Worm (Caenorhabditis elegans) whole organism, midembryonic: Measurements from ENCODE around the gene trf-1.

ENCODE experiments used
- T22C8.4 ChIP-seq: fragments of 200-800 bp; sonication (Bioruptor generic); IDR thresholded peaks from 2 replicates; pipeline ENCODE4 v1.3.6; 2022; ENCODE audit warnings: missing genetic modification characterization, missing compliant biosample characterization
- cog-1 ChIP-seq: sonication (generic microtip); optimal IDR thresholded peaks from 2 replicates; lab custom pipeline; 2016; ENCODE audit warnings: missing genetic modification characterization, missing compliant biosample characterization
- flt-1 ChIP-seq: fragments of 200-800 bp; sonication (Bioruptor generic); IDR thresholded peaks from 2 replicates; pipeline ENCODE4 v1.3.6; 2022; ENCODE audit warnings: missing genetic modification characterization, missing compliant biosample characterization
- klf-2 ChIP-seq: fragments of 200-800 bp; sonication (Bioruptor generic); conservative IDR thresholded peaks from 2 replicates; pipeline ENCODE4 v1.3.6; 2022; ENCODE audit warnings: missing genetic modification reagents, missing genetic modification characterization, missing compliant biosample characterization
- med-1 ChIP-seq: sonication (generic microtip); optimal IDR thresholded peaks from 2 replicates; lab custom pipeline; 2017; ENCODE audit warnings: missing genetic modification characterization, mild to moderate bottlenecking, missing compliant biosample characterization, antibody characterized with exemption, missing genetic modification reagents; ENCODE audit not compliant: insufficient read depth
- ref-1 ChIP-seq: fragments of 200-800 bp; sonication (Bioruptor generic); conservative IDR thresholded peaks from 2 replicates; pipeline ENCODE4 v1.3.6; 2022; ENCODE audit warnings: missing genetic modification reagents, missing genetic modification characterization, missing compliant biosample characterization
- tab-1 ChIP-seq: fragments of 200-800 bp; sonication (Bioruptor generic); IDR thresholded peaks from 2 replicates; pipeline ENCODE4 v1.3.6; 2022; ENCODE audit warnings: missing genetic modification characterization, missing compliant biosample characterization
- ztf-23 ChIP-seq: fragments of 200-800 bp; sonication (Bioruptor generic); IDR thresholded peaks from 2 replicates; pipeline ENCODE4 v1.3.6; 2022; ENCODE audit warnings: missing genetic modification reagents, missing genetic modification characterization, missing compliant biosample characterization
- ztf-29 ChIP-seq: fragments of 200-800 bp; sonication (Bioruptor generic); IDR thresholded peaks from 2 replicates; pipeline ENCODE4 v1.3.6; 2022; ENCODE audit warnings: missing genetic modification reagents, missing genetic modification characterization, missing compliant biosample characterization

trf-1 gene

ce11 chrIII:13476682-13477081, 46.4 kb downstream of the trf-1 start, which contains the start of gene T27E9.6:
TSS of gene T27E9.6 (minus strand) at chrIII:13476782.
- no peak for TF ChIP-seq ref-1 (GFP tag; lab: Robert Waterston, UW)
- TF ChIP-seq flt-1 (GFP tag; lab: Robert Waterston, UW), result no peak
- TF ChIP-seq T22C8.4, result no peak
- TF ChIP-seq med-1 (GFP tag; lab: Kevin White, UChicago), result no peak
- TF ChIP-seq cog-1 (tag; lab: Kevin White, UChicago), result no peak
- no peak for TF ChIP-seq ztf-29 (GFP tag; lab: Robert Waterston, UW)
- no peak for TF ChIP-seq tab-1
- no peak for TF ChIP-seq klf-2
- no peak for TF ChIP-seq ztf-23
